Worm (Caenorhabditis elegans): ENCODE data around the gene epac-1.

- TF ChIP-seq snpc-4 (tag; optimal IDR thresholded peaks at IDR 0.05) (no peak), unc-39 (tag; optimal IDR thresholded peaks at IDR 0.05) (no peak), elt-1 (tag; optimal IDR thresholded peaks at IDR 0.05) (no peak), nhr-77 (tag; optimal IDR thresholded peaks at IDR 0.05) (no peak), ceh-9 (tag; optimal IDR thresholded peaks at IDR 0.05) (no peak), nhr-11 (tag; optimal IDR thresholded peaks at IDR 0.05) (no peak), ztf-4 (tag; optimal IDR thresholded peaks at IDR 0.05) (no peak), nhr-76 (tag; optimal IDR thresholded peaks at IDR 0.05) (no peak)
Measured at ce11 chrIII:10195911-10196310, 6.9 kb downstream of the epac-1 start.
